ENCODE assay signal across 6 worm cellular contexts in genomic region chrII:14599933-14600630, ce11.
A peak's percentile ranks its signal among the peaks of the same experiment; 100 is the strongest.
TF ChIP-seq lines count a peak whose summit lies in the region.

No protein-coding gene starts in this region.

TF ChIP-seq in whole organism, L1 larva, 84 proteins besides CTCF, POLR2A, EP300 and RAD21 (continues in another document):
- TF ChIP-seq blmp-1 (tag; optimal IDR thresholded peaks at IDR 0.05; lab: Kevin White, UChicago) (peak; percentile 46), nhr-90 (tag; optimal IDR thresholded peaks at IDR 0.05; lab: Kevin White, UChicago; ENCODE audit: poor library complexity) (peak; percentile 48), nhr-19 (GFP tag; conservative IDR thresholded peaks at IDR 0.05; lab: Robert Waterston, UW) (peak; percentile 31), lsy-2 (tag; optimal IDR thresholded peaks at IDR 0.05; lab: Kevin White, UChicago) (peak in 1 of 2 experiments; percentile 10), sox-4 (tag; optimal IDR thresholded peaks at IDR 0.05; lab: Kevin White, UChicago) (no peak), ama-1 (optimal IDR thresholded peaks at IDR 0.05; lab: Kevin White, UChicago) (peak; percentile 22), mep-1 (tag; optimal IDR thresholded peaks at IDR 0.05; lab: Kevin White, UChicago) (peak; percentile 31), F16B12.6 (tag; optimal IDR thresholded peaks at IDR 0.05; lab: Kevin White, UChicago) (no peak), elt-3 (tag; optimal IDR thresholded peaks at IDR 0.05; lab: Kevin White, UChicago) (peak in 4 of 6 experiments; percentile 33 to 54 (median 39)), lin-35 (GFP tag; optimal IDR thresholded peaks at IDR 0.05; lab: Kevin White, UChicago) (peak in 1 of 2 experiments; percentile 45), zag-1 (tag; optimal IDR thresholded peaks at IDR 0.05; lab: Kevin White, UChicago) (no peak), snu-23 (GFP tag; optimal IDR thresholded peaks at IDR 0.05; lab: Kevin White, UChicago) (peak; percentile 59), ceh-63 (GFP tag; optimal IDR thresholded peaks at IDR 0.05; lab: Kevin White, UChicago) (no peak), ceh-88 (GFP tag; IDR thresholded peaks at IDR 0.05; lab: Robert Waterston, UW) (no peak; the same call in 1 of the 2 replicates)

TF ChIP-seq in whole organism, L2 larva, 48 proteins besides CTCF, POLR2A, EP300 and RAD21:
- peak; percentile 36 for TF ChIP-seq nhr-129 (tag; optimal IDR thresholded peaks at IDR 0.05; lab: Kevin White, UChicago)
- peak; percentile 26 for TF ChIP-seq blmp-1 (tag; optimal IDR thresholded peaks at IDR 0.05; lab: Kevin White, UChicago; ENCODE audit: insufficient read depth)
- peak; percentile 15 for TF ChIP-seq sma-3 (GFP tag; optimal IDR thresholded peaks at IDR 0.05; lab: Kevin White, UChicago)
- no peak for TF ChIP-seq nhr-6 (tag; optimal IDR thresholded peaks at IDR 0.05; lab: Kevin White, UChicago)
- peak; percentile 44 for TF ChIP-seq fos-1 (tag; optimal IDR thresholded peaks at IDR 0.05; lab: Kevin White, UChicago)
- TF ChIP-seq crh-2 (tag; optimal IDR thresholded peaks at IDR 0.05; lab: Kevin White, UChicago): peak; percentile 31
- TF ChIP-seq lsy-2 (tag; optimal IDR thresholded peaks at IDR 0.05; lab: Kevin White, UChicago): peak in 1 of 2 experiments; percentile 11
- TF ChIP-seq nhr-25 (tag; optimal IDR thresholded peaks at IDR 0.05; lab: Kevin White, UChicago): peak; percentile 27
- no peak for TF ChIP-seq nhr-11 (tag; optimal IDR thresholded peaks at IDR 0.05; lab: Kevin White, UChicago)
- TF ChIP-seq sma-9 (GFP tag; optimal IDR thresholded peaks at IDR 0.05; lab: Kevin White, UChicago): peak; percentile 68
- TF ChIP-seq sma-9 (tag; optimal IDR thresholded peaks at IDR 0.05; lab: Kevin White, UChicago): no peak

TF ChIP-seq in whole organism, L3 larva, 47 proteins besides CTCF, POLR2A, EP300 and RAD21:
- TF ChIP-seq pha-4 (tag; optimal IDR thresholded peaks at IDR 0.05; lab: Kevin White, UChicago): peak; percentile 47
- peak; percentile 28 for TF ChIP-seq nhr-23 (tag; optimal IDR thresholded peaks at IDR 0.05; lab: Kevin White, UChicago)
- TF ChIP-seq elt-1 (tag; optimal IDR thresholded peaks at IDR 0.05; lab: Kevin White, UChicago): peak; percentile 48
- peak; percentile 35 for TF ChIP-seq nfya-1 (tag; optimal IDR thresholded peaks at IDR 0.05; lab: Kevin White, UChicago; ENCODE audit: insufficient read depth)
- TF ChIP-seq sea-2 (GFP tag; optimal IDR thresholded peaks at IDR 0.05; lab: Kevin White, UChicago): no peak
- TF ChIP-seq nhr-67 (tag; optimal IDR thresholded peaks at IDR 0.05; lab: Kevin White, UChicago): no peak
- TF ChIP-seq ztf-11 (tag; optimal IDR thresholded peaks at IDR 0.05; lab: Kevin White, UChicago): no peak
- peak; percentile 63 for TF ChIP-seq pqm-1 (tag; optimal IDR thresholded peaks at IDR 0.05; lab: Kevin White, UChicago)
- TF ChIP-seq ama-1 (optimal IDR thresholded peaks at IDR 0.05; lab: Kevin White, UChicago): peak; percentile 78
- peak; percentile 48 for TF ChIP-seq nhr-43 (tag; optimal IDR thresholded peaks at IDR 0.05; lab: Kevin White, UChicago; ENCODE audit: poor library complexity, severe bottlenecking)
- TF ChIP-seq mml-1 (tag; optimal IDR thresholded peaks at IDR 0.05; lab: Kevin White, UChicago): peak; percentile 9
- peak; percentile 39 for TF ChIP-seq elt-2 (tag; optimal IDR thresholded peaks at IDR 0.05; lab: Kevin White, UChicago)
TF ChIP-seq in whole organism, L3 larva: peak in this region for 9.

TF ChIP-seq in whole organism, L4 larva, 104 proteins besides CTCF, POLR2A, EP300 and RAD21 (continues in another document):
- peak; percentile 85 for TF ChIP-seq nhr-28 (tag; optimal IDR thresholded peaks at IDR 0.05; lab: Kevin White, UChicago)
- TF ChIP-seq mdt-29 (GFP tag; IDR thresholded peaks at IDR 0.05; lab: Robert Waterston, UW): no peak
- no peak for TF ChIP-seq F37D6.2 (tag; optimal IDR thresholded peaks at IDR 0.05; lab: Kevin White, UChicago)
- no peak for TF ChIP-seq tra-1 (GFP tag; IDR thresholded peaks at IDR 0.05; lab: Robert Waterston, UW)
- peak; percentile 22 for TF ChIP-seq mes-2 (tag; optimal IDR thresholded peaks at IDR 0.05; lab: Kevin White, UChicago; ENCODE audit: poor library complexity, severe bottlenecking)
- TF ChIP-seq unc-130 (GFP tag; optimal IDR thresholded peaks at IDR 0.05; lab: Kevin White, UChicago): no peak
- TF ChIP-seq tag-97 (GFP tag; IDR thresholded peaks at IDR 0.05; lab: Robert Waterston, UW): no peak
- TF ChIP-seq zip-11 (GFP tag; IDR thresholded peaks at IDR 0.05; lab: Robert Waterston, UW): 0 out of 2 replicates have a peak, but pooled peaks have one; percentile 30
- TF ChIP-seq sdz-12 (GFP tag; optimal IDR thresholded peaks at IDR 0.05; lab: Kevin White, UChicago): no peak
- TF ChIP-seq cey-2 (tag; optimal IDR thresholded peaks at IDR 0.05; lab: Kevin White, UChicago; ENCODE audit: borderline replicate concordance, insufficient read depth): no peak
- peak; percentile 40 for TF ChIP-seq dmd-6 (GFP tag; IDR thresholded peaks at IDR 0.05; lab: Robert Waterston, UW)
- TF ChIP-seq nhr-77 (tag; optimal IDR thresholded peaks at IDR 0.05; lab: Kevin White, UChicago): peak; percentile 87
- peak; percentile 74 for TF ChIP-seq zfp-3 (GFP tag; conservative IDR thresholded peaks at IDR 0.05; lab: Robert Waterston, UW)
- TF ChIP-seq ama-1 (optimal IDR thresholded peaks at IDR 0.05; lab: Kevin White, UChicago): no peak
- no peak for TF ChIP-seq ceh-82 (tag; optimal IDR thresholded peaks at IDR 0.05; lab: Kevin White, UChicago)
- peak; percentile 97 for TF ChIP-seq aha-1 (tag; lab: Kevin White, UChicago)
- peak in 1 of 2 experiments; percentile 66 for TF ChIP-seq mdl-1 (tag; optimal IDR thresholded peaks at IDR 0.05; lab: Kevin White, UChicago)
- TF ChIP-seq Y48G9A.11 (GFP tag; IDR thresholded peaks at IDR 0.05; lab: Robert Waterston, UW): no peak

TF ChIP-seq in whole organism, late embryonic, 69 proteins besides CTCF, POLR2A, EP300 and RAD21:
- TF ChIP-seq elt-2 (tag; optimal IDR thresholded peaks at IDR 0.05; lab: Kevin White, UChicago): peak; percentile 25
- TF ChIP-seq pax-1 (tag; optimal IDR thresholded peaks at IDR 0.05; lab: Kevin White, UChicago): no peak
- TF ChIP-seq tbx-7 (tag; optimal IDR thresholded peaks at IDR 0.05; lab: Kevin White, UChicago): no peak
- TF ChIP-seq rnt-1 (tag; optimal IDR thresholded peaks at IDR 0.05; lab: Kevin White, UChicago): no peak
- no peak for TF ChIP-seq syd-9 (tag; optimal IDR thresholded peaks at IDR 0.05; lab: Kevin White, UChicago)

TF ChIP-seq in whole organism, young adult, 124 proteins besides CTCF, POLR2A, EP300 and RAD21:
- TF ChIP-seq pbrm-1 (GFP tag; IDR thresholded peaks at IDR 0.05; lab: Robert Waterston, UW) (0 out of 2 replicates have a peak, but pooled peaks have one; percentile 14), ccch-3 (GFP tag; optimal IDR thresholded peaks at IDR 0.05; lab: Kevin White, UChicago) (no peak), nhr-179 (tag; optimal IDR thresholded peaks at IDR 0.05; lab: Kevin White, UChicago) (no peak), ztf-3 (GFP tag; optimal IDR thresholded peaks at IDR 0.05; lab: Kevin White, UChicago) (peak; percentile 32), aptf-2 (GFP tag; conservative IDR thresholded peaks at IDR 0.05; lab: Robert Waterston, UW) (no peak), sea-2 (GFP tag; IDR thresholded peaks at IDR 0.05; lab: Robert Waterston, UW) (no peak), Y95B8A.8 (GFP tag; IDR thresholded peaks at IDR 0.05; lab: Robert Waterston, UW) (no peak), nhr-80 (tag; optimal IDR thresholded peaks at IDR 0.05; lab: Kevin White, UChicago) (peak; percentile 16), chd-7 (tag; optimal IDR thresholded peaks at IDR 0.05; lab: Kevin White, UChicago) (peak; percentile 1), C06A6.2 (GFP tag; conservative IDR thresholded peaks at IDR 0.05; lab: Robert Waterston, UW) (no peak), ama-1 (optimal IDR thresholded peaks at IDR 0.05; lab: Kevin White, UChicago) (peak; percentile 36), ama-1 (GFP tag; optimal IDR thresholded peaks at IDR 0.05; lab: Kevin White, UChicago) (no peak), mel-28 (tag; optimal IDR thresholded peaks at IDR 0.05; lab: Kevin White, UChicago; ENCODE audit: borderline replicate concordance) (no peak), ztf-18 (tag; optimal IDR thresholded peaks at IDR 0.05; lab: Kevin White, UChicago) (no peak), mcd-1 (GFP tag; IDR thresholded peaks at IDR 0.05; lab: Robert Waterston, UW) (no peak), B0035.1 (tag; optimal IDR thresholded peaks at IDR 0.05; lab: Kevin White, UChicago) (no peak)
TF ChIP-seq in whole organism, young adult: peak in this region for 5.
